Worm (Caenorhabditis elegans) whole organism, early embryonic: ENCODE results near the gene M02D8.6.

ENCODE experiments used
- F13C5.2 ChIP-seq: sonication (generic microtip); optimal IDR thresholded peaks from 2 replicates; lab custom pipeline; 2017; ENCODE audit warnings: mild to moderate bottlenecking, missing genetic modification characterization, inconsistent platforms, missing compliant biosample characterization
- ama-1 ChIP-seq: fragments of 150-350 bp; optimal IDR thresholded peaks from 2 replicates; lab custom pipeline; 2014
- ets-7 ChIP-seq: sonication (generic microtip); optimal IDR thresholded peaks from 2 replicates; lab custom pipeline; 2016; ENCODE audit warnings: missing genotype, missing genetic modification characterization, missing compliant biosample characterization
- flt-1 ChIP-seq: fragments of 200-800 bp; sonication (Bioruptor generic); IDR thresholded peaks from 2 replicates; pipeline ENCODE4 v1.3.6; 2022; ENCODE audit warnings: missing genetic modification characterization, missing compliant biosample characterization
- hmg-4 ChIP-seq: fragments of 200-800 bp; sonication (Bioruptor generic); optimal IDR thresholded peaks from 2 replicates; lab custom pipeline; 2018; ENCODE audit warnings: mild to moderate bottlenecking, missing genetic modification characterization, missing compliant biosample characterization
- hnd-1 ChIP-seq: sonication (generic microtip); optimal IDR thresholded peaks from 2 replicates; lab custom pipeline; 2016; ENCODE audit warnings: missing genetic modification characterization, missing compliant biosample characterization
- pes-1 ChIP-seq: fragments of 200-800 bp; sonication (Bioruptor generic); IDR thresholded peaks from 2 replicates; pipeline ENCODE4 v1.3.6; 2022; ENCODE audit warnings: missing genetic modification reagents, missing genetic modification characterization, missing compliant biosample characterization
- sea-1 ChIP-seq: fragments of 200-800 bp; sonication (Bioruptor generic); conservative IDR thresholded peaks from 2 replicates; pipeline ENCODE4 v1.3.6; 2022; ENCODE audit warnings: missing genetic modification characterization, missing compliant biosample characterization
- tbx-11 ChIP-seq: fragments of 200-800 bp; sonication (Bioruptor generic); IDR thresholded peaks from 2 replicates; pipeline ENCODE4 v1.3.6; 2022; ENCODE audit warnings: missing genetic modification characterization, missing compliant biosample characterization

DNA sequence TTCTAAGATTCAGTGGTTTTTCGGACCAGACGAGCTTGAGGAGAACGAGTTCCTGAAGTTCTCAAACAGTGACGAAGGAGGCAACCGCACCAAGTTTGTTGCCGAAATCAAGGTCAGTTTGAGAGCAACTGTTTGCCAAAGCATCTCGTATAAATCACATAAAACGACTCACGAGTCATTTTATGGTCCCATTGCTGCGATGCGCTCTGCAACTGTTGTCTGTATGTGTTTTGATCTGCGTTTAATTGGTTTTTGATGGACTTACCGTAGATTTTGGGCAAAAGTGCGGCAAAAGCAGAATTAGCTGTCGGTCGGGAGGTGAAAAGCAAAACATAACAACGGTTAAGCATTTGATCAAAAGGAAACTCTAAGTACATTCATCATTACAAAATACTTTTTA is 32.3 kb upstream of the M02D8.6 start:
- TF ChIP-seq hnd-1 (tag; lab: Kevin White, UChicago) (no peak), ama-1 (no peak), hmg-4 (GFP tag; lab: Kevin White, UChicago) (no peak), F13C5.2 (no peak), ets-7 (tag; lab: Kevin White, UChicago) (no peak), tbx-11 (GFP tag; lab: Robert Waterston, UW) (no peak), pes-1 (no peak), sea-1 (GFP tag; lab: Robert Waterston, UW) (no peak), flt-1 (GFP tag; lab: Robert Waterston, UW) (no peak)
